Worm (Caenorhabditis elegans): ENCODE data around the gene lin-14.

The lin-14 gene

ce11 chrX:11474605-11475385, 9.4 kb downstream of the lin-14 start:
- no peak for TF ChIP-seq elt-2 (tag; optimal IDR thresholded peaks at IDR 0.05)
- peak; percentile 30 for TF ChIP-seq hlh-30 (tag; optimal IDR thresholded peaks at IDR 0.05; ENCODE audit: insufficient read depth)

ce11 chrX:11475780-11476179, 10.4 kb downstream of the lin-14 start:
- TF ChIP-seq C08G9.2 (tag; optimal IDR thresholded peaks at IDR 0.05) (no peak), unc-42 (tag; optimal IDR thresholded peaks at IDR 0.05) (peak; percentile 34), ceh-31 (tag; optimal IDR thresholded peaks at IDR 0.05) (peak; percentile 46), unc-55 (GFP tag; optimal IDR thresholded peaks at IDR 0.05) (no peak)

- TF ChIP-seq gmeb-2 (tag; optimal IDR thresholded peaks at IDR 0.05) = no peak
- TF ChIP-seq tbx-2 (tag; optimal IDR thresholded peaks at IDR 0.05) = no peak
- no peak for TF ChIP-seq elt-2 (tag; optimal IDR thresholded peaks at IDR 0.05)
- TF ChIP-seq pha-2 (tag; optimal IDR thresholded peaks at IDR 0.05) = no peak
- no peak for TF ChIP-seq fkh-6 (tag; optimal IDR thresholded peaks at IDR 0.05)
- TF ChIP-seq lin-11 (tag; optimal IDR thresholded peaks at IDR 0.05) = no peak
- TF ChIP-seq T23F11.4 (GFP tag; optimal IDR thresholded peaks at IDR 0.05) = no peak
- no peak for TF ChIP-seq pax-1 (tag; optimal IDR thresholded peaks at IDR 0.05)
- TF ChIP-seq hlh-15 (tag; optimal IDR thresholded peaks at IDR 0.05) = no peak
These were observed 12.4 kb downstream of the lin-14 start for ce11 chrX:11477748-11478147.

DNA sequence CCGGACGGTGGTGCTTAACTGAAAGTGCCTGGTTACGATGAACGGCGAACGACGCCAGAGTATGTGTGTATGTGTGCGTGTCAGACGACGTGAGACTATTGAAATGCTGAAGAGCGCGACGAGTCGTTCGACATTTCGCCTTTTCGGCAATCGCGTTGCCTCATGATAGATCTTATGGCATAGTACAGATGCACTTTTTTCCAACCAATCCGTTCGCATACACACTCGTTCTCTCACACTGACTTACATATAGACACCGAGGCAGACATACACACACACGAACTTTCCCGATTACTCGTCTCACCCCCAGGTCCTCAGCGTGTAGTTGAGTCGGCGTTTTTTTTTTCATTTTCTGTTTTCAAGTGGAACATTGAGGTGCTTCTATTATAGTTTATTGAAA, 13.4 kb downstream of the lin-14 start:
- no peak for TF ChIP-seq ceh-30 (tag; optimal IDR thresholded peaks at IDR 0.05)
- TF ChIP-seq unc-55 (GFP tag; optimal IDR thresholded peaks at IDR 0.05) = no peak
- no peak for TF ChIP-seq npax-4 (tag; optimal IDR thresholded peaks at IDR 0.05)
- TF ChIP-seq sox-2 (GFP tag; IDR thresholded peaks at IDR 0.05) = no peak
- TF ChIP-seq C38D4.7 (GFP tag; optimal IDR thresholded peaks at IDR 0.05) = no peak
- no peak for TF ChIP-seq ceh-48 (tag; optimal IDR thresholded peaks at IDR 0.05)
- no peak for TF ChIP-seq ttx-3 (tag; optimal IDR thresholded peaks at IDR 0.05)
- TF ChIP-seq ceh-31 (tag; optimal IDR thresholded peaks at IDR 0.05) = no peak
- TF ChIP-seq ahr-1 (tag; optimal IDR thresholded peaks at IDR 0.05) = no peak
- TF ChIP-seq tbx-7 (tag; optimal IDR thresholded peaks at IDR 0.05) = no peak
- no peak for TF ChIP-seq tbx-2 (tag; optimal IDR thresholded peaks at IDR 0.05)
- TF ChIP-seq che-1 (tag; optimal IDR thresholded peaks at IDR 0.05) = no peak
- no peak for TF ChIP-seq ceh-34 (tag; optimal IDR thresholded peaks at IDR 0.05)

- no peak for TF ChIP-seq hlh-15 (tag; optimal IDR thresholded peaks at IDR 0.05)
- no peak for TF ChIP-seq pha-4 (tag; optimal IDR thresholded peaks at IDR 0.05)
- TF ChIP-seq pros-1 (tag; optimal IDR thresholded peaks at IDR 0.05) = no peak
- no peak for TF ChIP-seq pha-2 (tag; optimal IDR thresholded peaks at IDR 0.05)
- no peak for TF ChIP-seq npax-4 (tag; optimal IDR thresholded peaks at IDR 0.05)
- no peak for TF ChIP-seq odd-2 (tag; optimal IDR thresholded peaks at IDR 0.05)
- no peak for TF ChIP-seq hlh-30 (tag; optimal IDR thresholded peaks at IDR 0.05; ENCODE audit: insufficient read depth)
- TF ChIP-seq sdc-2 (tag; optimal IDR thresholded peaks at IDR 0.05) = no peak
- no peak for TF ChIP-seq unc-42 (tag; optimal IDR thresholded peaks at IDR 0.05)
- TF ChIP-seq ceh-48 (tag; optimal IDR thresholded peaks at IDR 0.05) = no peak
- TF ChIP-seq Y22D7AL.16 (tag; optimal IDR thresholded peaks at IDR 0.05) = no peak
- TF ChIP-seq unc-3 (GFP tag; conservative IDR thresholded peaks at IDR 0.05) = no peak
- TF ChIP-seq unc-3 (tag; optimal IDR thresholded peaks at IDR 0.05) = no peak
- no peak for TF ChIP-seq nfya-1 (tag; optimal IDR thresholded peaks at IDR 0.05)
These were observed 14.0 kb downstream of the lin-14 start for ce11 chrX:11479321-11479863.
